Fruit fly (Drosophila melanogaster) whole organism, embryonic: Measurements from ENCODE around the gene ClpP.
A peak's percentile ranks its signal among the peaks of the same experiment; 100 is the strongest.

Experiments
- CG15011 ChIP-seq: fragments of 200-800 bp; sonication (Bioruptor generic); optimal IDR thresholded peaks from 3 replicates; lab custom pipeline; 2018; ENCODE audit warnings: missing biosample characterization, mild to moderate bottlenecking, missing genetic modification characterization
- CG15269 ChIP-seq: fragments of 200-800 bp; sonication (Bioruptor generic); optimal IDR thresholded peaks from 2 replicates; lab custom pipeline; 2018; ENCODE audit warnings: missing biosample characterization, mild to moderate bottlenecking, missing genetic modification characterization, moderate library complexity
- CG17829 ChIP-seq: fragments of 200-800 bp; optimal IDR thresholded peaks from 2 replicates; lab custom pipeline; 2019; ENCODE audit warnings: missing biosample characterization, mild to moderate bottlenecking, missing genetic modification characterization, moderate library complexity
- CG4820 ChIP-seq: fragments of 200-800 bp; sonication (Bioruptor generic); optimal IDR thresholded peaks from 3 replicates; lab custom pipeline; 2016; ENCODE audit warnings: missing biosample characterization, missing genetic modification characterization
- CG8281 ChIP-seq: fragments of 200-800 bp; sonication (Bioruptor generic); optimal IDR thresholded peaks from 2 replicates; lab custom pipeline; 2018; ENCODE audit warnings: missing biosample characterization, mild to moderate bottlenecking, missing genetic modification characterization, moderate library complexity
- Myb ChIP-seq: fragments of 200-800 bp; sonication (Bioruptor generic); optimal IDR thresholded peaks from 2 replicates; lab custom pipeline; 2016; ENCODE audit warnings: missing biosample characterization, missing genetic modification characterization
- gro ChIP-seq: fragments of 200-800 bp; sonication (Bioruptor generic); optimal IDR thresholded peaks from 2 replicates; lab custom pipeline; 2016; ENCODE audit warnings: missing biosample characterization, missing genetic modification characterization
- sna ChIP-seq: fragments of 200-800 bp; sonication (Bioruptor generic); IDR thresholded peaks from 2 replicates; pipeline ENCODE4 v1.3.6; 2022; ENCODE audit warnings: missing biosample characterization, missing genetic modification characterization; ENCODE audit not compliant: partially characterized antibody
- zf30C ChIP-seq: fragments of 200-800 bp; sonication (Bioruptor generic); optimal IDR thresholded peaks from 3 replicates; lab custom pipeline; 2018; ENCODE audit warnings: missing biosample characterization, mild to moderate bottlenecking, missing genetic modification characterization

- TF ChIP-seq zf30C (no peak), CG15269 (tag; lab: Kevin White, UChicago) (no peak), CG15011 (GFP tag; lab: Kevin White, UChicago) (no peak), CG8281 (tag; lab: Kevin White, UChicago) (no peak), CG4820 (GFP tag; lab: Kevin White, UChicago) (no peak), Myb (GFP tag; lab: Kevin White, UChicago) (peak; percentile 41), gro (GFP tag; lab: Kevin White, UChicago) (no peak), CG17829 (peak; percentile 19), sna (GFP tag; lab: Robert Waterston, UW) (0 out of 2 replicates have a peak, but pooled peaks have one; percentile 9)
Observed at dm6 chr2L:10314327-10315210, 42.0 kb upstream of the ClpP start, which contains the start of the genes Usp14 and CG4972.
